Worm (Caenorhabditis elegans): Measurements from ENCODE around the gene dex-1.

- TF ChIP-seq lin-39 (tag; optimal IDR thresholded peaks at IDR 0.05) (no peak), ztf-11 (tag; optimal IDR thresholded peaks at IDR 0.05) (no peak), elt-1 (tag; optimal IDR thresholded peaks at IDR 0.05) (no peak), lsy-2 (tag; optimal IDR thresholded peaks at IDR 0.05) (no peak), nhr-11 (tag; optimal IDR thresholded peaks at IDR 0.05) (no peak), aly-2 (tag; optimal IDR thresholded peaks at IDR 0.05) (no peak), C34F6.9 (tag; optimal IDR thresholded peaks at IDR 0.05) (no peak)
Measured at ce11 chrIII:5506023-5506597, 19.8 kb upstream of the dex-1 start.

All from whole organism, L2 larva.